Fruit fly (Drosophila melanogaster) whole organism: Measurements from ENCODE around the gene C1GalTA.

ENCODE experiments used
- CG8478 ChIP-seq: fragments of >200 bp; optimal IDR thresholded peaks from 2 replicates; lab custom pipeline; 2018; ENCODE audit warnings: inconsistent platforms
- Dll ChIP-seq: fragments of >200 bp; optimal IDR thresholded peaks from 2 replicates; lab custom pipeline; 2017
- EcR ChIP-seq, 2 experiments: fragments of >200 bp; optimal IDR thresholded peaks; 2 replicates each; lab custom pipeline; 2017; ENCODE audit warnings: missing biosample characterization in 2 of 2, missing genetic modification characterization in 2 of 2, missing genetic modification reagents in 2 of 2
- pan ChIP-seq: fragments of >200 bp; optimal IDR thresholded peaks from 2 replicates; lab custom pipeline; 2017
- psq ChIP-seq: fragments of >200 bp; optimal IDR thresholded peaks from 2 replicates; lab custom pipeline; 2017

DNA sequence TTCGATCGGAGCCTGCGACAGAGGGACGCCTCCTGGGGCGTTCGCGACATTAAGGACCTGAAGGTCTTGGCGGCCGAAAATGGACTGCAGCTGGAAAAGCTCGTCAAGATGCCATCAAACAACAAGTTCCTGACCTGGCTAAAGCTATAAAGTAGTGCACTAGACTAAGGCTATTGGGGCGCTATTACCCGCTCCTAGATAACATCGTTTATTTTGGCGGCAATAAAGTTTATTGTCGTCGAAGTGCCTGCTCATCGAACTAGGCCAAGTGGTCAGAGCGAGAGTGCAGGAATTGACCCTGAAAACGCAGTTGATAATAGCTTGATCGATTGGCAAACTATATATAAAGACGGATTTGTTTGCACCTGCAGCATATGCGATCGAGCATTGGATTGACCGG, 47.2 kb upstream of the C1GalTA start, which contains the start of gene Try29F:
- no peak for TF ChIP-seq pan (lab: Kevin White, UChicago)
- TF ChIP-seq CG8478 (lab: Kevin White, UChicago): no peak
- TF ChIP-seq EcR (GFP tag; optimal IDR thresholded peaks at IDR 0.05; lab: Kevin White, UChicago): no peak
- no peak for TF ChIP-seq psq (lab: Kevin White, UChicago)
- TF ChIP-seq Dll (lab: Kevin White, UChicago): no peak
